Fruit fly (Drosophila melanogaster): ENCODE measurements around the gene CG4942.

DNA sequence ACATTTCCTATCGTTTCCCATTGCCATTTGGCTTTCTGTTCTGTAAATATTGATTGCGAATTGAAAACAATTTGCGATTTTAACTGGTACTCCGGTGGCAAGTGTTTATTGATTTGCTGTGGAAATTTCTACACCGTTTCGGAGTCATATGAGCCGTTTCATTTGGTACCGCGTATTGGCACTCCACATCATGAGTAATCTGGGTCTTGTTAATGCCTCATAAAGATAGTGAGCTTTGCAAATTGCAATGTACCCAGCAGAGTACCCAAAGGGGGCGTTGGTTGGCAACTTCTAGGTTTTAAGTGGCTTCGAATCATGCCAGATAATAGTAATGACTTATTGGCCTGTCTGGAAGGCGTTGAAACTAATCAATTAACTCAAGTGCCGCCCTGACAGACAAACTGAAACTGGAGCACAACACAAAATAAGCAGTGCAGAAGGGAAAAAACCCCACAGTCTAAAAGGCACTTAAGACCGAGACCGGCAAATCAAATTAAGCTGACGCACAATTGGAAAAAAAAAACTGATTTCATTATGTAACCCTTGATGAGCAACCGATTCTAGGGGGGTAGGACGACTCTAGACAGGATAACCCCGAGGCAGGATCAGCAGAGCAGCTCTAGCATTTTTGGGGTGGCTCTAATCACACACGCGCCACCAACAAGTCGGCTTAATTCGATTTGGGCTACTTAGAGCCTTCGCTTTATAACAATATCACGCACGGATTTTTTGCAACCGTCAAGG, 19.9 kb upstream of the CG4942 start:
- TF ChIP-seq EcR (GFP tag; optimal IDR thresholded peaks at IDR 0.05), result no peak
- no peak for TF ChIP-seq CG8159 (tag; optimal IDR thresholded peaks at IDR 0.05)
- no peak for TF ChIP-seq CG12605 (GFP tag; IDR thresholded peaks at IDR 0.05)
- TF ChIP-seq Pif1B (GFP tag; optimal IDR thresholded peaks at IDR 0.05), result no peak
- TF ChIP-seq CG4496 (GFP tag; IDR thresholded peaks at IDR 0.05), result no peak
- no peak for TF ChIP-seq CG15710 (tag; optimal IDR thresholded peaks at IDR 0.05)
- no peak for TF ChIP-seq CG17806 (tag; optimal IDR thresholded peaks at IDR 0.05)
- no peak for TF ChIP-seq D1 (tag; optimal IDR thresholded peaks at IDR 0.05)
- no peak for TF ChIP-seq CG8301 (tag; optimal IDR thresholded peaks at IDR 0.05)
- no peak for TF ChIP-seq fd96Ca (GFP tag; IDR thresholded peaks at IDR 0.05)
- TF ChIP-seq CG10348 (GFP tag; IDR thresholded peaks at IDR 0.05), result no peak
- TF ChIP-seq CG34367 (tag; optimal IDR thresholded peaks at IDR 0.05), result no peak
